Fruit fly (Drosophila melanogaster): ENCODE results near the gene CG14692.

Gene CG14692

DNA sequence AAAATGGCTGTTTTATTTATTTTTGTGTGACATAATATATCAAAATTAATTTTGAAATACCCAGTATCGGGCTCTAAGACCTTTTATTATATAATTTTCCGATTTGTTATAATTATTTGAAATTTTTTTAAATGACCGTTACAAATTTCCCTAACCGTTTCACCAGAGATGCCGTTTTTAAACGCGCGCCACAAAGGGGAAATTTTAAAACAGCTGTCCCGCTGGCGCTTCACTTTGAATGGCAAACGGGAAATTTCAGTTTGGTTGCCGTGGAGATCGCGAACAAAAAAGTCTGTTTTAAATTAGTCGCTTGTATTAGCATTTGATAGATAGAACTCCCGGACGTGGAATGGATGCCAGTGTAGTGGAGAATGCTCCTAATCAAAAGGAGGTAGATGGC, 11.3 kb upstream of the CG14692 start, which contains the start of the genes CG14693 and TTLL15:
Gene CG14693 (minus strand): TSS at position 16 of the 400 bp plus-strand sequence.
Gene TTLL15 (plus strand): TSS at position 257 of the 400 bp plus-strand sequence.
- TF ChIP-seq CG17806 (tag; optimal IDR thresholded peaks at IDR 0.05) (no peak), gl (tag; optimal IDR thresholded peaks at IDR 0.05) (no peak), D1 (tag; optimal IDR thresholded peaks at IDR 0.05) (peak; percentile 27)

DNA sequence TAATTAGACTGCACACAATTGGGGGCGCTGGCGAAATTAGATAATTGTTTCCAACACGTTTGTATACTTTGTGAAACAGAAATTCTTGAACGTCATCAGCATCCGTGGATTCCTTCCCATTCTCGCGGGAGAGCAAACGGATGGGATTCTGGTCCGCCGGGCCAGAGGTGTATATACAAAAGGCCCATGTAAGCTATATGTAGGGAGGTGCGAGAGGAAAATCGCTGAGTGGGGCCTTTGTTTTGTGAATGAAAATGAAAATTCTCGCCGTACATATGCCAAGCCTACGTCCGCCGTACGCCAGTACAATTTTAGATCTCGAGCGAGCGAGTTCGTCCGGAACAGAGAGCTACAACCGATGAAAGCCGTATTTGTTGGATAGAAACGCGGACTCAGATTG, 11.2 kb downstream of the CG14692 start, which contains the start of gene CG14687:
Gene CG14687 (plus strand): TSS at position 301 of the 400 bp plus-strand sequence.
- TF ChIP-seq Ets98B (GFP tag; IDR thresholded peaks at IDR 0.05), result no peak
- no peak for TF ChIP-seq fd96Ca (GFP tag; IDR thresholded peaks at IDR 0.05)

DNA sequence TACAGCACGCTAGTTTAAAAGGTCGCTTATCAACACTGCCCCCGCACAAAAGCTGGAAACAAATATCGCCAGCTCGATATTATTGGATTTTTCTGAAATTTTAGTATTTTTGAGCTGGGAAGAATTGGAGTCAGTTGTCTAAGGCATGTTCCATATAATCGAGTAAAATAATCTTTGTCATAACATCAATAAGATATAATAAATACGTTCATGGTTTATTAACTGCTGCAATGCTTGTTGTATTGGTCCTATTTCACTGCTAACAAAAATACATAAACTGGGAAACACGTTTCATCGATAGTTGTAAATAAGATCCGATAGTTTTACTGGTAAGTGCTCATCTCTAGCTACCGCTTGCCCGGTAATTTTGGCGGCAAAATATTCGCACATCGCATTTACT, 15.6 kb downstream of the CG14692 start, which contains the start of the genes Art1 and Mcm5:
Gene Art1 (minus strand): TSS at position 41 of the 400 bp plus-strand sequence.
Gene Mcm5 (plus strand): TSS at position 339 of the 400 bp plus-strand sequence.
- TF ChIP-seq rn (GFP tag; IDR thresholded peaks at IDR 0.05) (no peak), CG14655 (GFP tag; optimal IDR thresholded peaks at IDR 0.05) (no peak), CG13204 (GFP tag; optimal IDR thresholded peaks at IDR 0.05) (no peak), Snoo (tag; optimal IDR thresholded peaks at IDR 0.05) (no peak), CG17806 (tag; optimal IDR thresholded peaks at IDR 0.05) (no peak), Pif1A (GFP tag; optimal IDR thresholded peaks at IDR 0.05) (no peak), CG15710 (tag; optimal IDR thresholded peaks at IDR 0.05) (no peak), CG10348 (GFP tag; IDR thresholded peaks at IDR 0.05) (no peak), CG8301 (tag; optimal IDR thresholded peaks at IDR 0.05) (no peak), CG34367 (tag; optimal IDR thresholded peaks at IDR 0.05) (no peak), gl (tag; optimal IDR thresholded peaks at IDR 0.05) (no peak), CG4496 (GFP tag; IDR thresholded peaks at IDR 0.05) (no peak), Pif1B (GFP tag; optimal IDR thresholded peaks at IDR 0.05) (no peak), fd96Ca (GFP tag; IDR thresholded peaks at IDR 0.05) (no peak), CG9948 (tag; optimal IDR thresholded peaks at IDR 0.05) (no peak), EcR (GFP tag; optimal IDR thresholded peaks at IDR 0.05) (no peak), CG8159 (tag; optimal IDR thresholded peaks at IDR 0.05) (no peak), D1 (tag; optimal IDR thresholded peaks at IDR 0.05) (no peak), CG32121 (GFP tag; IDR thresholded peaks at IDR 0.05) (no peak)

DNA sequence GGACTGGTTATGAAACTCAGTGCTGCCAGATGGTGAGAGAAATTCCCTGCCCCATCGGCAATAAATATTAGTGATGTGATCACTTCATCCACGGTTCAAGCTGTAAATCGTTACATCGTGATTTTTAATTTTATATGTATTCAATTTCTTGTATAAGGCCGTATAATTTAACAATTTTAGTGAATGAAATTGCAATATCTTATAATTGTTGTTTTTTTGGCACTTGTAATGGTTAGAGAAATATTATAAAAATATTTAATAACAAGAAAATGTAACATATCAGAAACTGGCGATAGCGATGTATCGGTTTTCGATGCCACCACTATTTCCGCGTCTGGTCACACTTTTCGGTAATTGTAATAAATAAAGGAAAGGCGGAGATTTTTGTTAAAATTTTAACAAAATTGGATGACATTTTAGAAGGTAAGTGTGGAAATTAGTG, 19.7 kb downstream of the CG14692 start, which contains the start of the genes mRpL37 and Rbp1:
Gene mRpL37 (minus strand): TSS at position 35 of the 442 bp plus-strand sequence.
Gene Rbp1 (plus strand): TSS at position 326 of the 442 bp plus-strand sequence.
- TF ChIP-seq CG17806 (tag; optimal IDR thresholded peaks at IDR 0.05) (peak; percentile 59), CG4496 (GFP tag; IDR thresholded peaks at IDR 0.05) (peak; percentile 77), EcR (GFP tag; optimal IDR thresholded peaks at IDR 0.05) (no peak), Snoo (tag; optimal IDR thresholded peaks at IDR 0.05) (peak; percentile 46), CG8301 (tag; optimal IDR thresholded peaks at IDR 0.05) (no peak), CG9948 (tag; optimal IDR thresholded peaks at IDR 0.05) (peak; percentile 55), CG8159 (tag; optimal IDR thresholded peaks at IDR 0.05) (peak; percentile 70), CG15710 (tag; optimal IDR thresholded peaks at IDR 0.05) (peak; percentile 73)

DNA sequence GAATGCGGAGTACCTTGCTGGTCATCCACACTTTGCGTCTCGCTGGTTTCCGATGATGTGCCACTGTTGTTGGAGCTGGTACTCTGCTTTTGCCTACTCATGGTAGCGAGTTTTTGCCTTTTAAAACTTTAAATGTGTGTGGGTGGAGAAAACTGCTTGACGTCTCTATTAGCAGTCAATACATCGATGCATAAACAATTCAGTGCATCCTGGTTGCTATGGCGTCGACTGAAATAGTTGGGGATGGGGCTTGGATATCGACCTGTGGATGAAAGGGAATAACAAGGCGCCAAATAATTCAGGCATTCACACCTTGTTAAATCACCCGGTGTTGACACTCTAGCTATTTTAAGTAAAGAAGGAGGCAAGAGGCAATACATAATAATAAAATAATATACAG, 21.6 kb downstream of the CG14692 start, which contains the start of gene CG42633:
Gene CG42633 (minus strand): TSS at position 101 of the 400 bp plus-strand sequence.
- TF ChIP-seq rn (GFP tag; IDR thresholded peaks at IDR 0.05) (no peak), CG12605 (GFP tag; IDR thresholded peaks at IDR 0.05) (no peak)

DNA sequence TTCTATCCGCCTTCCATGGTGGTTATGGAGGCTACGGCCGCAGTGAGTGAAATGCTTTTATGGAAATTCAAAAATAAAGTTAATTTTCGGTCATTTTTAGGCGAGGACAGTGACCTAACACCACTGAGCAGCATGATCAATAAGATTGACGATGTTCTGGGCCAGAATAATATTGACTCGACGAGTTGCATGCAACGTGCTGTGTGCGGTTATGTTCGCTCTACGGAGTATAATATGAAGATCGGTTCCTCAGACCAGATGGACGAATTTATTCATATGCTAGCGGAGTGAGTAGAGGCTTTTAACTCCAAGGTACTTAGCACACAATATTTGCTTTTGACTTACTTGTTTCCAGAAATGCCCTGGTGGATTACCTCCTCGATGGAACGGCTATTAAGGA, 23.6 kb downstream of the CG14692 start:
- TF ChIP-seq CG9948 (tag; optimal IDR thresholded peaks at IDR 0.05) (no peak), CG14655 (GFP tag; optimal IDR thresholded peaks at IDR 0.05) (no peak), CG32121 (GFP tag; IDR thresholded peaks at IDR 0.05) (no peak), CG8159 (tag; optimal IDR thresholded peaks at IDR 0.05) (no peak), CG13204 (GFP tag; optimal IDR thresholded peaks at IDR 0.05) (no peak), CG4496 (GFP tag; IDR thresholded peaks at IDR 0.05) (no peak), Ets98B (GFP tag; IDR thresholded peaks at IDR 0.05) (no peak), fd96Ca (GFP tag; IDR thresholded peaks at IDR 0.05) (no peak), EcR (GFP tag; optimal IDR thresholded peaks at IDR 0.05) (no peak), D1 (tag; optimal IDR thresholded peaks at IDR 0.05) (no peak), CG34367 (tag; optimal IDR thresholded peaks at IDR 0.05) (no peak), Pif1A (GFP tag; optimal IDR thresholded peaks at IDR 0.05) (no peak), CG17806 (tag; optimal IDR thresholded peaks at IDR 0.05) (no peak), gl (tag; optimal IDR thresholded peaks at IDR 0.05) (no peak), rn (GFP tag; IDR thresholded peaks at IDR 0.05) (no peak), CG8301 (tag; optimal IDR thresholded peaks at IDR 0.05) (no peak), CG15710 (tag; optimal IDR thresholded peaks at IDR 0.05) (no peak), CG10348 (GFP tag; IDR thresholded peaks at IDR 0.05) (no peak), CG12605 (GFP tag; IDR thresholded peaks at IDR 0.05) (no peak)

DNA sequence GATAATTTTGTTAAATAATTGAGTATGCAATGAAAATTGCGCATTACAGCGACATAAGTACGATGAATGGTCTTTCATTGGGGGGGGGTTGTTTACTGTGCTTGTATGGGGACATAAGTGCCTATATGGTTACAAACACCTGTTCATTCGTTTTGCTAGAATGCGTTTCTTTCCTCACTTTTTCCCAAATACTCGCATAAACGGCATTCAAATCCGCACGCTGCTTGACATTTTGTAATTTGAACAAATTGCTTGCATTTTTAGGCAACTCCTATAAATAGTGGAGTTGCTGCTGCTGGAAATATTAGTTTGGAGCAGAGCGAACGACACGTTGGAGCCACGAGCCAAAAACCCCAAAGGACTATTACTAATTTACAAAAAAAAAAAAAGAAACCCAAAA, 24.5 kb downstream of the CG14692 start, which contains the start of gene Desi:
Gene Desi (plus strand): TSS at position 301 of the 400 bp plus-strand sequence.
- TF ChIP-seq Snoo (tag; optimal IDR thresholded peaks at IDR 0.05), result no peak
- no peak for TF ChIP-seq CG8301 (tag; optimal IDR thresholded peaks at IDR 0.05)
- no peak for TF ChIP-seq CG10348 (GFP tag; IDR thresholded peaks at IDR 0.05)
- TF ChIP-seq Ets98B (GFP tag; IDR thresholded peaks at IDR 0.05), result no peak
- TF ChIP-seq Pif1B (GFP tag; optimal IDR thresholded peaks at IDR 0.05), result no peak
- TF ChIP-seq CG8159 (tag; optimal IDR thresholded peaks at IDR 0.05), result no peak
- no peak for TF ChIP-seq EcR (GFP tag; optimal IDR thresholded peaks at IDR 0.05)
- no peak for TF ChIP-seq Pif1A (GFP tag; optimal IDR thresholded peaks at IDR 0.05)
- no peak for TF ChIP-seq CG15710 (tag; optimal IDR thresholded peaks at IDR 0.05)
- no peak for TF ChIP-seq CG34367 (tag; optimal IDR thresholded peaks at IDR 0.05)
- no peak for TF ChIP-seq CG14655 (GFP tag; optimal IDR thresholded peaks at IDR 0.05)
- no peak for TF ChIP-seq D1 (tag; optimal IDR thresholded peaks at IDR 0.05)
- TF ChIP-seq CG12605 (GFP tag; IDR thresholded peaks at IDR 0.05), result no peak
- TF ChIP-seq CG17806 (tag; optimal IDR thresholded peaks at IDR 0.05), result no peak
- no peak for TF ChIP-seq rn (GFP tag; IDR thresholded peaks at IDR 0.05)
- TF ChIP-seq CG13204 (GFP tag; optimal IDR thresholded peaks at IDR 0.05), result no peak
- no peak for TF ChIP-seq CG32121 (GFP tag; IDR thresholded peaks at IDR 0.05)
- no peak for TF ChIP-seq CG4496 (GFP tag; IDR thresholded peaks at IDR 0.05)
- no peak for TF ChIP-seq gl (tag; optimal IDR thresholded peaks at IDR 0.05)
